Worm (Caenorhabditis elegans): ENCODE data around the gene czw-1.

DNA sequence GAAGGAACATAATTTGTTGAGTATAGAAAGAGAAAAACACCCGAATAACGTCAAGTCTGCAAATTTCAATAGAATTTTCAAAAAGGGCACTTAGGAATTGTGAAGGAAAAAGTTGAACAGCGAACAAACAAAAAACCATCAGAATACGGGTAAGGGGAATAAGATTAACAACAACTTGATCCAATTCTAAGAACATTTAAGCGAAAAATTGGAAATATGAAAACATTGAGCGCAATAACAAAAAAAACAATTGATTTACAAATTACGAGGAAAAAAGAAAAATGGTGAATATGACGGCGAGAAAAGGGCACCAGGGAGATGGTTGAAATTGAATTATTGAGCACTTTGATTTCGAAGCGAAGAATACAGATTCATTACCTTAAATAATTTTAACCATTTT lies 29.7 kb downstream of the czw-1 start:
- TF ChIP-seq Y105C5A.15 (GFP tag; IDR thresholded peaks at IDR 0.05) (no peak), nhr-76 (tag; optimal IDR thresholded peaks at IDR 0.05) (no peak), egl-43 (GFP tag; IDR thresholded peaks at IDR 0.05) (no peak), F44E2.7 (GFP tag; IDR thresholded peaks at IDR 0.05) (no peak), ama-1 (optimal IDR thresholded peaks at IDR 0.05) (no peak), F26F4.8 (GFP tag; conservative IDR thresholded peaks at IDR 0.05) (no peak), snpc-1.2 (GFP tag; IDR thresholded peaks at IDR 0.05) (no peak), mdl-1 (tag; optimal IDR thresholded peaks at IDR 0.05) (no peak), aly-2 (tag; optimal IDR thresholded peaks at IDR 0.05) (no peak)

Data from whole organism, L4 larva.